Worm (Caenorhabditis elegans): Measurements from ENCODE around the gene F26D10.13.

DNA sequence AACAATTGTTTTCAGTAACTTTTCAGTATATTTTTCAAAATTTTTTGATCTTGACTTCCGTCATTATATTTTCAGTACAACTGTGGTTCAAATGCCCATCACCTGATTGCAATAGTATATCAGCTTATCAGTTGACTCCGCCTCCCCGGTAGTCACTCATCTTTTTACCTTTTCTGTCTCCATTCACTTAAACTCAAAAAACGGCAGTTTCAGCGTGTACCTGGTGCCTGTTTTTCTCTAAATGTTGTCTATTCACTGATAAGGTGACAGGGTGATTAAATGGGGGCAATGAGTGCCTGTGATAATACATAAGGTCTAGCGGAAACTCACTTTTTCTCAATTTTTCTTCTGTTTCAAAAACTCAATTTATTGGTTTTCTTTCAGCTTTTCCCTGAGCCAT is 19.4 kb downstream of the F26D10.13 start, which contains the start of gene ZK550.2:
- TF ChIP-seq ceh-63 (GFP tag; optimal IDR thresholded peaks at IDR 0.05): no peak
- no peak for TF ChIP-seq nhr-11 (tag; optimal IDR thresholded peaks at IDR 0.05)
- TF ChIP-seq hlh-4 (tag; optimal IDR thresholded peaks at IDR 0.05): no peak
- TF ChIP-seq fkh-10 (GFP tag; optimal IDR thresholded peaks at IDR 0.05): no peak
- no peak for TF ChIP-seq sptf-1 (tag; optimal IDR thresholded peaks at IDR 0.05)
- TF ChIP-seq zag-1 (tag; optimal IDR thresholded peaks at IDR 0.05): no peak
- no peak for TF ChIP-seq swsn-7 (tag; optimal IDR thresholded peaks at IDR 0.05)
- no peak for TF ChIP-seq mdl-1 (tag; optimal IDR thresholded peaks at IDR 0.05)
- TF ChIP-seq elt-2 (tag; optimal IDR thresholded peaks at IDR 0.05): peak; percentile 99
- no peak for TF ChIP-seq nhr-28 (tag; optimal IDR thresholded peaks at IDR 0.05)
- TF ChIP-seq nhr-76 (tag; optimal IDR thresholded peaks at IDR 0.05): no peak
